Worm (Caenorhabditis elegans): ENCODE measurements around the gene sru-48.

- TF ChIP-seq pha-4 (tag; optimal IDR thresholded peaks at IDR 0.05): peak; percentile 32
- no peak for TF ChIP-seq flh-1 (GFP tag; optimal IDR thresholded peaks at IDR 0.05)
- peak; percentile 73 for TF ChIP-seq ces-1 (GFP tag; optimal IDR thresholded peaks at IDR 0.05)
- TF ChIP-seq unc-62 (GFP tag; optimal IDR thresholded peaks at IDR 0.05): no peak
- no peak for TF ChIP-seq unc-39 (tag; optimal IDR thresholded peaks at IDR 0.05)
- TF ChIP-seq lin-13 (tag; optimal IDR thresholded peaks at IDR 0.05): no peak
- no peak for TF ChIP-seq blmp-1 (tag; optimal IDR thresholded peaks at IDR 0.05)
- no peak for TF ChIP-seq nhr-76 (tag; optimal IDR thresholded peaks at IDR 0.05)
- no peak for TF ChIP-seq mab-5 (tag; optimal IDR thresholded peaks at IDR 0.05)
These were observed 39.8 kb upstream of the sru-48 start for ce11 chrX:5140177-5140576.

Data from whole organism, mixed stage, embryonic.